Worm (Caenorhabditis elegans) whole organism, L1 larva: ENCODE data around the gene Y44A6D.5.

Experiments used
- C04F5.9 ChIP-seq: sonication (generic microtip); optimal IDR thresholded peaks from 2 replicates; lab custom pipeline; 2016; ENCODE audit warnings: missing genetic modification characterization, missing compliant biosample characterization
- C16A3.4 ChIP-seq: fragments of 150-350 bp; optimal IDR thresholded peaks from 2 replicates; lab custom pipeline; 2014; ENCODE audit warnings: missing biosample characterization, missing genetic modification characterization
- C34B4.2 ChIP-seq: sonication (generic microtip); optimal IDR thresholded peaks from 2 replicates; lab custom pipeline; 2017; ENCODE audit warnings: mild to moderate bottlenecking, missing genetic modification characterization, missing compliant biosample characterization
- F16B12.6 ChIP-seq: fragments of 150-350 bp; optimal IDR thresholded peaks from 2 replicates; lab custom pipeline; 2014; ENCODE audit warnings: missing biosample characterization, missing genetic modification characterization
- Y116A8C.19 ChIP-seq: sonication (generic microtip); optimal IDR thresholded peaks from 2 replicates; lab custom pipeline; 2016; ENCODE audit warnings: missing compliant biosample characterization, missing genetic modification characterization, borderline replicate concordance
- aly-2 ChIP-seq: fragments of 150-350 bp; optimal IDR thresholded peaks from 2 replicates; lab custom pipeline; 2014; ENCODE audit warnings: missing biosample characterization, missing genetic modification characterization
- blmp-1 ChIP-seq: fragments of 150-350 bp; optimal IDR thresholded peaks from 2 replicates; lab custom pipeline; 2014; ENCODE audit warnings: missing biosample characterization, missing genetic modification characterization
- ceh-63 ChIP-seq: fragments of 200-800 bp; sonication (Bioruptor generic); optimal IDR thresholded peaks from 2 replicates; lab custom pipeline; 2018; ENCODE audit warnings: mild to moderate bottlenecking, missing genetic modification characterization, missing compliant biosample characterization
- ceh-82 ChIP-seq, 3 experiments: fragments of 150-350 bp in 1 of 3; sonication (generic microtip) in 2 of 3; optimal IDR thresholded peaks; 2 replicates each; lab custom pipeline; 2014 to 2017; ENCODE audit warnings: missing biosample characterization in 3 of 3, missing genetic modification characterization in 3 of 3
- ceh-88 ChIP-seq: fragments of 200-800 bp; sonication (Bioruptor generic); IDR thresholded peaks from 2 replicates; pipeline ENCODE4 v1.3.6; 2022; ENCODE audit warnings: missing genetic modification characterization, missing compliant biosample characterization
- ceh-90 ChIP-seq: sonication (generic microtip); optimal IDR thresholded peaks from 2 replicates; lab custom pipeline; 2016; ENCODE audit warnings: missing genetic modification characterization, missing compliant biosample characterization
- ces-1 ChIP-seq: fragments of 150-350 bp; optimal IDR thresholded peaks from 2 replicates; lab custom pipeline; 2014; ENCODE audit warnings: missing biosample characterization, missing genetic modification reagents, missing genetic modification characterization
- dpl-1 ChIP-seq, 3 experiments: fragments of 150-350 bp in 2 of 3; sonication (generic microtip) in 1 of 3; optimal IDR thresholded peaks; 2 replicates each; lab custom pipeline; 2014 to 2017; ENCODE audit warnings: missing biosample characterization in 3 of 3, missing genetic modification characterization in 3 of 3, missing genetic modification reagents in 3 of 3
- dsc-1 ChIP-seq: sonication (generic microtip); optimal IDR thresholded peaks from 2 replicates; lab custom pipeline; 2016; ENCODE audit warnings: mild to moderate bottlenecking, missing genetic modification characterization, missing compliant biosample characterization
- efl-3 ChIP-seq: fragments of 200-800 bp; sonication (Bioruptor generic); optimal IDR thresholded peaks from 2 replicates; lab custom pipeline; 2018; ENCODE audit warnings: mild to moderate bottlenecking, missing genetic modification characterization, missing compliant biosample characterization
- egl-27 ChIP-seq, 2 experiments: fragments of 150-350 bp in 1 of 2; sonication (generic microtip); optimal IDR thresholded peaks; 3 replicates each; lab custom pipeline; 2017 to 2018; ENCODE audit warnings: missing biosample characterization in 2 of 2, missing genetic modification characterization in 2 of 2, missing genetic modification reagents in 2 of 2
- ets-5 ChIP-seq: fragments of 200-800 bp; sonication (Bioruptor generic); IDR thresholded peaks from 2 replicates; pipeline ENCODE4 v1.3.6; 2022; ENCODE audit warnings: missing genetic modification characterization, missing compliant biosample characterization
- fkh-10 ChIP-seq: sonication (generic microtip); optimal IDR thresholded peaks from 2 replicates; lab custom pipeline; 2017; ENCODE audit warnings: missing biosample characterization, missing genetic modification reagents, missing genetic modification characterization
- fkh-4 ChIP-seq: sonication (generic microtip); optimal IDR thresholded peaks from 2 replicates; lab custom pipeline; 2016; ENCODE audit warnings: missing compliant biosample characterization, missing genetic modification characterization, borderline replicate concordance
- fkh-8 ChIP-seq: sonication (generic microtip); optimal IDR thresholded peaks from 2 replicates; lab custom pipeline; 2016; ENCODE audit warnings: mild to moderate bottlenecking, missing genetic modification characterization, missing compliant biosample characterization
- fos-1 ChIP-seq: fragments of 150-350 bp; optimal IDR thresholded peaks from 2 replicates; lab custom pipeline; 2014; ENCODE audit warnings: missing biosample characterization, missing genetic modification characterization
- grh-1 ChIP-seq: fragments of 200-800 bp; sonication (Bioruptor generic); IDR thresholded peaks from 2 replicates; pipeline ENCODE4 v1.3.6; 2022; ENCODE audit warnings: missing genetic modification reagents, missing genetic modification characterization, missing compliant biosample characterization
- isw-1 ChIP-seq: fragments of 200-800 bp; sonication (Bioruptor generic); IDR thresholded peaks from 2 replicates; pipeline ENCODE4 v1.3.6; 2022; ENCODE audit warnings: missing genetic modification characterization, missing compliant biosample characterization
- jun-1 ChIP-seq: fragments of 150-350 bp; optimal IDR thresholded peaks from 2 replicates; lab custom pipeline; 2014; ENCODE audit warnings: missing biosample characterization, missing genetic modification reagents, missing genetic modification characterization
- lin-13 ChIP-seq: fragments of 150-350 bp; optimal IDR thresholded peaks from 2 replicates; lab custom pipeline; 2014; ENCODE audit warnings: missing biosample characterization, missing genetic modification reagents, missing genetic modification characterization
- lin-14 ChIP-seq: fragments of 200-800 bp; sonication (Bioruptor generic); optimal IDR thresholded peaks from 2 replicates; lab custom pipeline; 2018; ENCODE audit warnings: mild to moderate bottlenecking, missing genetic modification characterization, moderate library complexity, missing compliant biosample characterization
- lin-39 ChIP-seq: fragments of 150-350 bp; optimal IDR thresholded peaks from 2 replicates; lab custom pipeline; 2014; ENCODE audit warnings: missing biosample characterization, missing genetic modification reagents, missing genetic modification characterization
- lir-3 ChIP-seq: sonication (generic microtip); optimal IDR thresholded peaks from 2 replicates; lab custom pipeline; 2016; ENCODE audit warnings: mild to moderate bottlenecking, missing genetic modification characterization, moderate library complexity, missing compliant biosample characterization; ENCODE audit not compliant: poor library complexity
- mdl-1 ChIP-seq, 2 experiments: fragments of 150-350 bp; optimal IDR thresholded peaks; 2 replicates each; lab custom pipeline; 2014 to 2017; ENCODE audit warnings: missing biosample characterization in 2 of 2, missing genetic modification characterization in 2 of 2, inconsistent platforms in 1 of 2
- nhr-12 ChIP-seq: sonication (generic microtip); optimal IDR thresholded peaks from 2 replicates; lab custom pipeline; 2017; ENCODE audit warnings: missing biosample characterization, missing genetic modification characterization
- nhr-20 ChIP-seq: sonication (generic microtip); optimal IDR thresholded peaks from 2 replicates; lab custom pipeline; 2016; ENCODE audit warnings: mild to moderate bottlenecking, missing genetic modification characterization, missing compliant biosample characterization
- nhr-28 ChIP-seq: fragments of 150-350 bp; optimal IDR thresholded peaks from 2 replicates; lab custom pipeline; 2014; ENCODE audit warnings: missing biosample characterization, missing genetic modification characterization
- nhr-47 ChIP-seq: sonication (generic microtip); optimal IDR thresholded peaks from 2 replicates; lab custom pipeline; 2016; ENCODE audit warnings: mild to moderate bottlenecking, missing genetic modification characterization, moderate library complexity, missing compliant biosample characterization
- nhr-71 ChIP-seq: sonication (generic microtip); optimal IDR thresholded peaks from 2 replicates; lab custom pipeline; 2016; ENCODE audit warnings: mild to moderate bottlenecking, missing genetic modification characterization, moderate library complexity, missing compliant biosample characterization
- nhr-76 ChIP-seq: sonication (generic microtip); optimal IDR thresholded peaks from 2 replicates; lab custom pipeline; 2017; ENCODE audit warnings: missing biosample characterization, missing genetic modification characterization
- nhr-84 ChIP-seq: sonication (generic microtip); optimal IDR thresholded peaks from 2 replicates; lab custom pipeline; 2017; ENCODE audit warnings: missing biosample characterization, missing genetic modification characterization
- nhr-90 ChIP-seq: sonication (generic microtip); optimal IDR thresholded peaks from 2 replicates; lab custom pipeline; 2016; ENCODE audit warnings: mild to moderate bottlenecking, missing genetic modification characterization, missing compliant biosample characterization; ENCODE audit not compliant: poor library complexity
- pqm-1 ChIP-seq: sonication (generic microtip); optimal IDR thresholded peaks from 3 replicates; lab custom pipeline; 2017; ENCODE audit warnings: missing biosample characterization, missing genetic modification characterization
- skn-1 ChIP-seq: fragments of 150-350 bp; optimal IDR thresholded peaks from 2 replicates; lab custom pipeline; 2014; ENCODE audit warnings: missing biosample characterization, missing genetic modification characterization
- snpc-4 ChIP-seq: fragments of 150-350 bp; optimal IDR thresholded peaks from 2 replicates; lab custom pipeline; 2014; ENCODE audit warnings: missing biosample characterization, missing genetic modification characterization
- snu-23 ChIP-seq: sonication (generic microtip); optimal IDR thresholded peaks from 2 replicates; lab custom pipeline; 2016; ENCODE audit warnings: missing genetic modification characterization, missing compliant biosample characterization
- sox-4 ChIP-seq: sonication (generic microtip); optimal IDR thresholded peaks from 2 replicates; lab custom pipeline; 2016; ENCODE audit warnings: missing genetic modification characterization, missing compliant biosample characterization
- sup-37 ChIP-seq: fragments of 200-800 bp; sonication (Bioruptor generic); optimal IDR thresholded peaks from 2 replicates; lab custom pipeline; 2018; ENCODE audit warnings: mild to moderate bottlenecking, missing genetic modification characterization, missing compliant biosample characterization
- tbx-2 ChIP-seq: sonication (generic microtip); optimal IDR thresholded peaks from 2 replicates; lab custom pipeline; 2016; ENCODE audit warnings: missing genetic modification characterization, missing compliant biosample characterization
- tlp-1 ChIP-seq: fragments of 150-350 bp; optimal IDR thresholded peaks from 2 replicates; lab custom pipeline; 2014; ENCODE audit warnings: missing biosample characterization, missing genetic modification characterization
- unc-130 ChIP-seq: fragments of 150-350 bp; optimal IDR thresholded peaks from 2 replicates; lab custom pipeline; 2017; ENCODE audit warnings: missing biosample characterization, missing genetic modification characterization, inconsistent platforms
- unc-62 ChIP-seq: fragments of 150-350 bp; optimal IDR thresholded peaks from 2 replicates; lab custom pipeline; 2014; ENCODE audit warnings: missing biosample characterization, missing genetic modification reagents, missing genetic modification characterization
- unc-98 ChIP-seq: fragments of 200-800 bp; sonication (Bioruptor generic); IDR thresholded peaks from 2 replicates; pipeline ENCODE4 v1.3.6; 2022; ENCODE audit warnings: missing genetic modification characterization, missing compliant biosample characterization
- xbp-1 ChIP-seq: sonication (generic microtip); optimal IDR thresholded peaks from 2 replicates; lab custom pipeline; 2016; ENCODE audit warnings: missing genetic modification characterization, missing compliant biosample characterization
- zag-1 ChIP-seq: fragments of 150-350 bp; optimal IDR thresholded peaks from 2 replicates; lab custom pipeline; 2014; ENCODE audit warnings: missing biosample characterization, missing genetic modification characterization
- zip-4 ChIP-seq: fragments of 200-800 bp; sonication (Bioruptor generic); optimal IDR thresholded peaks from 2 replicates; lab custom pipeline; 2018; ENCODE audit warnings: mild to moderate bottlenecking, missing genetic modification characterization, moderate library complexity, missing compliant biosample characterization
- ztf-11 ChIP-seq, 2 experiments: sonication (generic microtip); optimal IDR thresholded peaks; 2 replicates each; lab custom pipeline; 2016 to 2017; ENCODE audit warnings: missing genetic modification characterization in 2 of 2, missing biosample characterization in 1 of 2, missing compliant biosample characterization in 1 of 2

Y44A6D.5 gene

DNA sequence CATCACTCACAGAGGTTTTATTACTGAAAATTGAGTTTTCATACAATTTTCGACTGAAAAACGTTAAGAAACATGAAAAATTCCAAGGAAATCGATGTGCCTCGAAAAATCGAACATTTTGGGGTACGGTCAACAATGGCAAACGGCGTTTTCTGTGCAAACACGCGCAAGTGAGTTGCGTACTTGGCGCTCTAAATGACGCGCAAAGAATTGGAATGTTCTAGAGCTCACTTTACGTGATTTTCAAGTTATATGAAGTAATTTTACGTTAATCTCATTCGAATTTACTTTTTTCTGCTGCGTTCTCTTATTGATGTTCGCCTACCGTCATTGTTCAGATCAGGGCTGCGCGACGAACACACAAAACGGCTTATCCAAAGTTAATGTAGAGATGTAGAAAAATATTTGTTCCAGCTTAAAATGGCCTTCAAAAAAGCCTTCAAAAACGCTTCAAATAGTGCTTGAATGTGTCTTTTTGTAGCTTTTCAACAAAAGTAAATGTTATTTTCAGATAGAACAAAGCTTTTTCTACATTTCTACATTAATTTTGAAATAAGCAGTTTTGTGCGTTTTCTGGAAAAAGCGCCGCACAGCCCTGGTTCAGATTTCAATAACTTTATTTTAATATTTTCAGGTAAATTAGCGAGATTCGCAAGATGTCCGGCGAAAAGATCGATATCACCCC is 42.9 kb upstream of the Y44A6D.5 start, which contains the start of the genes F31D4.2 and fkb-6 (continued):
- TF ChIP-seq fkh-4 (tag; lab: Kevin White, UChicago) (no peak), F16B12.6 (tag; lab: Kevin White, UChicago) (peak; percentile 98), jun-1 (tag; lab: Kevin White, UChicago) (peak; percentile 81), snpc-4 (tag; lab: Kevin White, UChicago) (peak; percentile 57), C16A3.4 (peak; percentile 84), aly-2 (tag; lab: Kevin White, UChicago) (no peak), lin-14 (GFP tag; lab: Kevin White, UChicago) (no peak), lin-13 (peak; percentile 66), nhr-84 (tag; lab: Kevin White, UChicago) (no peak), fos-1 (peak; percentile 20), tlp-1 (tag; lab: Kevin White, UChicago) (no peak), fkh-8 (tag; lab: Kevin White, UChicago) (peak; percentile 86), ets-5 (GFP tag; lab: Robert Waterston, UW) (no peak), egl-27 (tag; optimal IDR thresholded peaks at IDR 0.05; lab: Kevin White, UChicago) (no peak), unc-98 (GFP tag; lab: Robert Waterston, UW) (no peak), tbx-2 (tag; lab: Kevin White, UChicago) (peak; percentile 78), ceh-90 (tag; lab: Kevin White, UChicago) (peak; percentile 19), ztf-11 (tag; optimal IDR thresholded peaks at IDR 0.05; lab: Kevin White, UChicago) (peak in 1 of 2 experiments; percentile 35), xbp-1 (tag; lab: Kevin White, UChicago) (peak; percentile 76), dsc-1 (tag; lab: Kevin White, UChicago) (peak; percentile 77), nhr-47 (tag; lab: Kevin White, UChicago) (peak; percentile 88), snu-23 (GFP tag; lab: Kevin White, UChicago) (peak; percentile 94), efl-3 (GFP tag; lab: Kevin White, UChicago) (no peak), nhr-20 (tag; lab: Kevin White, UChicago) (peak; percentile 85), lir-3 (tag; lab: Kevin White, UChicago) (no peak), ceh-88 (GFP tag; lab: Robert Waterston, UW) (no peak), grh-1 (GFP tag; lab: Robert Waterston, UW) (peak; percentile 38; the same call in 1 of the 2 replicates), nhr-90 (tag; lab: Kevin White, UChicago) (peak; percentile 73), unc-62 (GFP tag; lab: Kevin White, UChicago) (no peak), sup-37 (GFP tag; lab: Kevin White, UChicago) (no peak), nhr-76 (tag; lab: Kevin White, UChicago) (no peak), zip-4 (GFP tag; lab: Kevin White, UChicago) (peak; percentile 52), unc-130 (tag; lab: Kevin White, UChicago) (peak; percentile 91), nhr-28 (tag; lab: Kevin White, UChicago) (no peak), dpl-1 (GFP tag; optimal IDR thresholded peaks at IDR 0.05; lab: Kevin White, UChicago) (peak; percentile 50 to 71 (median 70)), zag-1 (tag; lab: Kevin White, UChicago) (no peak), nhr-71 (tag; lab: Kevin White, UChicago) (peak; percentile 89), ceh-82 (tag; optimal IDR thresholded peaks at IDR 0.05; lab: Kevin White, UChicago) (peak; percentile 71 to 84 (median 77)), skn-1 (no peak), C34B4.2 (tag; lab: Kevin White, UChicago) (no peak), ces-1 (no peak), mdl-1 (tag; optimal IDR thresholded peaks at IDR 0.05; lab: Kevin White, UChicago) (peak in 1 of 2 experiments; percentile 66), isw-1 (GFP tag; lab: Robert Waterston, UW) (peak; percentile 73), fkh-10 (GFP tag; lab: Kevin White, UChicago) (peak; percentile 49), Y116A8C.19 (tag; lab: Kevin White, UChicago) (no peak), sox-4 (tag; lab: Kevin White, UChicago) (no peak), pqm-1 (tag; lab: Kevin White, UChicago) (no peak), lin-39 (tag; lab: Kevin White, UChicago) (peak; percentile 7), ceh-63 (GFP tag; lab: Kevin White, UChicago) (no peak), nhr-12 (tag; lab: Kevin White, UChicago) (no peak), blmp-1 (tag; lab: Kevin White, UChicago) (no peak), C04F5.9 (tag; lab: Kevin White, UChicago) (no peak)
